Worm (Caenorhabditis elegans) whole organism, L4 larva: ENCODE results near the gene ptr-15.

Source experiments
- D1046.2 ChIP-seq: fragments of 200-800 bp; sonication (Bioruptor generic); IDR thresholded peaks from 2 replicates; pipeline ENCODE4 v1.3.6; 2022; ENCODE audit warnings: missing genetic modification characterization, missing compliant biosample characterization
- F37D6.2 ChIP-seq: sonication (generic microtip); optimal IDR thresholded peaks from 2 replicates; lab custom pipeline; 2016; ENCODE audit warnings: mild to moderate bottlenecking, missing genetic modification characterization, missing compliant biosample characterization
- T20F7.1 ChIP-seq: fragments of 200-800 bp; sonication (Bioruptor generic); optimal IDR thresholded peaks from 2 replicates; lab custom pipeline; 2018; ENCODE audit warnings: mild to moderate bottlenecking, missing genetic modification characterization, missing compliant biosample characterization
- Y5F2A.4 ChIP-seq: fragments of 200-800 bp; sonication (Bioruptor generic); optimal IDR thresholded peaks from 2 replicates; lab custom pipeline; 2018; ENCODE audit warnings: mild to moderate bottlenecking, missing genetic modification characterization, missing compliant biosample characterization
- ZK546.5 ChIP-seq, 2 experiments: sonication (generic microtip); optimal IDR thresholded peaks; 2 replicates each; lab custom pipeline; 2017; ENCODE audit warnings: missing biosample characterization in 2 of 2, missing genetic modification characterization in 2 of 2
- aha-1 ChIP-seq: fragments of 150-350 bp; peaks from one replicate; lab custom pipeline; 2014; ENCODE audit warnings: missing biosample characterization, missing genetic modification characterization
- aly-2 ChIP-seq: sonication (generic microtip); optimal IDR thresholded peaks from 2 replicates; lab custom pipeline; 2018; ENCODE audit warnings: missing biosample characterization, missing genetic modification characterization
- ama-1 ChIP-seq: fragments of 150-350 bp; optimal IDR thresholded peaks from 2 replicates; lab custom pipeline; 2014; ENCODE audit warnings: inconsistent platforms, mixed read lengths
- arid-1 ChIP-seq: fragments of 200-800 bp; sonication (Bioruptor generic); conservative IDR thresholded peaks from 2 replicates; pipeline ENCODE4 v1.3.6; 2022; ENCODE audit warnings: missing genetic modification reagents, missing genetic modification characterization, missing compliant biosample characterization
- attf-4 ChIP-seq: sonication (generic microtip); optimal IDR thresholded peaks from 3 replicates; lab custom pipeline; 2017; ENCODE audit warnings: missing biosample characterization, missing genetic modification characterization
- ceh-44 ChIP-seq: fragments of 200-800 bp; sonication (Bioruptor generic); IDR thresholded peaks from 2 replicates; pipeline ENCODE4 v1.3.6; 2022; ENCODE audit warnings: missing genetic modification reagents, missing genetic modification characterization, missing compliant biosample characterization
- ceh-62 ChIP-seq: sonication (generic microtip); optimal IDR thresholded peaks from 2 replicates; lab custom pipeline; 2017; ENCODE audit warnings: missing biosample characterization, missing genetic modification characterization
- ctbp-1 ChIP-seq: fragments of 200-800 bp; sonication (Bioruptor generic); IDR thresholded peaks from 2 replicates; pipeline ENCODE4 v1.3.6; 2022; ENCODE audit warnings: missing genetic modification reagents, missing genetic modification characterization, missing compliant biosample characterization
- daf-16 ChIP-seq, 3 experiments: sonication (generic microtip); optimal IDR thresholded peaks; 2 replicates each; lab custom pipeline; 2016 to 2017; ENCODE audit warnings: missing genetic modification characterization in 3 of 3, missing genetic modification reagents in 3 of 3, mild to moderate bottlenecking in 2 of 3, missing compliant biosample characterization in 2 of 3, missing biosample characterization in 1 of 3, moderate library complexity in 1 of 3
- daf-8 ChIP-seq: fragments of 200-800 bp; sonication (Bioruptor generic); IDR thresholded peaks from 2 replicates; pipeline ENCODE4 v1.3.6; 2022; ENCODE audit warnings: missing genetic modification characterization, missing compliant biosample characterization
- dmd-6 ChIP-seq: fragments of 200-800 bp; sonication (Bioruptor generic); IDR thresholded peaks from 2 replicates; pipeline ENCODE4 v1.3.6; 2022; ENCODE audit warnings: missing genetic modification reagents, missing genetic modification characterization, missing compliant biosample characterization
- dmd-9 ChIP-seq: fragments of 200-800 bp; sonication (Bioruptor generic); IDR thresholded peaks from 2 replicates; pipeline ENCODE4 v1.3.6; 2022; ENCODE audit warnings: missing genetic modification reagents, missing genetic modification characterization, missing compliant biosample characterization
- dpl-1 ChIP-seq: fragments of 150-350 bp; optimal IDR thresholded peaks from 2 replicates; lab custom pipeline; 2014; ENCODE audit warnings: missing biosample characterization, missing genetic modification reagents, missing genetic modification characterization
- egl-27 ChIP-seq: sonication (generic microtip); optimal IDR thresholded peaks from 3 replicates; lab custom pipeline; 2017; ENCODE audit warnings: missing biosample characterization, missing genetic modification reagents, missing genetic modification characterization
- fkh-10 ChIP-seq: fragments of 150-350 bp; optimal IDR thresholded peaks from 2 replicates; lab custom pipeline; 2014; ENCODE audit warnings: missing biosample characterization, missing genetic modification reagents, missing genetic modification characterization
- gei-8 ChIP-seq: fragments of 200-800 bp; sonication (Bioruptor generic); optimal IDR thresholded peaks from 2 replicates; lab custom pipeline; 2018; ENCODE audit warnings: mild to moderate bottlenecking, missing genetic modification characterization, missing compliant biosample characterization
- hlh-11 ChIP-seq: fragments of 200-800 bp; sonication (Bioruptor generic); optimal IDR thresholded peaks from 2 replicates; lab custom pipeline; 2018; ENCODE audit warnings: mild to moderate bottlenecking, missing genetic modification characterization, missing compliant biosample characterization
- hmg-1.1 ChIP-seq: fragments of 200-800 bp; sonication (Bioruptor generic); IDR thresholded peaks from 2 replicates; pipeline ENCODE4 v1.3.6; 2022; ENCODE audit warnings: missing genetic modification reagents, missing genetic modification characterization, missing compliant biosample characterization
- lin-1 ChIP-seq: fragments of 200-800 bp; sonication (Bioruptor generic); IDR thresholded peaks from 2 replicates; pipeline ENCODE4 v1.3.6; 2022; ENCODE audit warnings: missing genetic modification reagents, missing genetic modification characterization, missing compliant biosample characterization
- lin-39 ChIP-seq: fragments of 150-350 bp; optimal IDR thresholded peaks from 2 replicates; lab custom pipeline; 2014; ENCODE audit warnings: missing biosample characterization, missing genetic modification reagents, missing genetic modification characterization
- madf-5 ChIP-seq, 2 experiments: fragments of 200-800 bp; sonication (Bioruptor generic); IDR thresholded peaks; 2 replicates each; pipeline ENCODE4 v1.3.6; 2022; ENCODE audit warnings: missing compliant biosample characterization in 2 of 2, missing genetic modification characterization in 2 of 2
- mdt-29 ChIP-seq: fragments of 200-800 bp; sonication (Bioruptor generic); IDR thresholded peaks from 2 replicates; pipeline ENCODE4 v1.3.6; 2022; ENCODE audit warnings: missing genetic modification reagents, missing genetic modification characterization, missing compliant biosample characterization
- mep-1 ChIP-seq: fragments of 150-350 bp; sonication (generic microtip); optimal IDR thresholded peaks from 3 replicates; lab custom pipeline; 2014; ENCODE audit warnings: missing biosample characterization, missing genetic modification characterization
- mxl-3 ChIP-seq: fragments of 200-800 bp; sonication (Bioruptor generic); optimal IDR thresholded peaks from 2 replicates; lab custom pipeline; 2018; ENCODE audit warnings: mild to moderate bottlenecking, missing genetic modification characterization, missing compliant biosample characterization
- nhr-11 ChIP-seq: fragments of 150-350 bp; optimal IDR thresholded peaks from 2 replicates; lab custom pipeline; 2014; ENCODE audit warnings: missing biosample characterization, missing genetic modification characterization
- nhr-111 ChIP-seq: fragments of 200-800 bp; sonication (Bioruptor generic); optimal IDR thresholded peaks from 2 replicates; lab custom pipeline; 2018; ENCODE audit warnings: mild to moderate bottlenecking, missing genetic modification characterization, missing compliant biosample characterization
- nhr-25 ChIP-seq: sonication (generic microtip); optimal IDR thresholded peaks from 2 replicates; lab custom pipeline; 2017; ENCODE audit warnings: missing genetic modification characterization, mild to moderate bottlenecking, missing compliant biosample characterization, antibody characterized with exemption, moderate library complexity, borderline replicate concordance; ENCODE audit not compliant: insufficient read depth
- nhr-28 ChIP-seq: fragments of 150-350 bp; optimal IDR thresholded peaks from 2 replicates; lab custom pipeline; 2014; ENCODE audit warnings: missing biosample characterization, missing genetic modification characterization
- nhr-41 ChIP-seq: fragments of 200-800 bp; sonication (Bioruptor generic); IDR thresholded peaks from 2 replicates; pipeline ENCODE4 v1.3.6; 2022; ENCODE audit warnings: missing genetic modification reagents, missing genetic modification characterization, missing compliant biosample characterization
- nhr-42 ChIP-seq: fragments of 200-800 bp; sonication (Bioruptor generic); IDR thresholded peaks from 2 replicates; pipeline ENCODE4 v1.3.6; 2022; ENCODE audit warnings: missing genetic modification characterization, missing compliant biosample characterization
- nhr-6 ChIP-seq: fragments of 150-350 bp; optimal IDR thresholded peaks from 2 replicates; lab custom pipeline; 2014; ENCODE audit warnings: missing biosample characterization, missing genetic modification characterization
- nhr-76 ChIP-seq: fragments of 150-350 bp; optimal IDR thresholded peaks from 2 replicates; lab custom pipeline; 2014; ENCODE audit warnings: missing biosample characterization, missing genetic modification characterization
- nhr-77 ChIP-seq: fragments of 150-350 bp; optimal IDR thresholded peaks from 2 replicates; lab custom pipeline; 2014; ENCODE audit warnings: missing biosample characterization, missing genetic modification characterization
- sdz-12 ChIP-seq: fragments of 200-800 bp; sonication (Bioruptor generic); optimal IDR thresholded peaks from 2 replicates; lab custom pipeline; 2018; ENCODE audit warnings: mild to moderate bottlenecking, missing genetic modification characterization, missing compliant biosample characterization
- set-16 ChIP-seq: fragments of 200-800 bp; sonication (Bioruptor generic); IDR thresholded peaks from 2 replicates; pipeline ENCODE4 v1.3.6; 2022; ENCODE audit warnings: missing genetic modification reagents, missing genetic modification characterization, missing compliant biosample characterization
- snpc-4 ChIP-seq: fragments of 150-350 bp; optimal IDR thresholded peaks from 2 replicates; lab custom pipeline; 2014; ENCODE audit warnings: missing biosample characterization, missing genetic modification characterization
- spr-1 ChIP-seq: sonication (generic microtip); optimal IDR thresholded peaks from 2 replicates; lab custom pipeline; 2016; ENCODE audit warnings: mild to moderate bottlenecking, missing genetic modification characterization, missing compliant biosample characterization
- unc-39 ChIP-seq: sonication (generic microtip); optimal IDR thresholded peaks from 2 replicates; lab custom pipeline; 2017; ENCODE audit warnings: missing biosample characterization, missing genetic modification characterization
- zfp-2 ChIP-seq: sonication (generic microtip); optimal IDR thresholded peaks from 2 replicates; lab custom pipeline; 2016; ENCODE audit warnings: mild to moderate bottlenecking, missing genetic modification characterization, missing compliant biosample characterization
- zfp-3 ChIP-seq: fragments of 200-800 bp; sonication (Bioruptor generic); conservative IDR thresholded peaks from 2 replicates; pipeline ENCODE4 v1.3.6; 2022; ENCODE audit warnings: missing genetic modification reagents, missing genetic modification characterization, missing compliant biosample characterization
- zip-11 ChIP-seq: fragments of 200-800 bp; sonication (Bioruptor generic); IDR thresholded peaks from 2 replicates; pipeline ENCODE4 v1.3.6; 2022; ENCODE audit warnings: missing genetic modification characterization, missing compliant biosample characterization
- zip-2 ChIP-seq: fragments of 150-350 bp; optimal IDR thresholded peaks from 2 replicates; lab custom pipeline; 2014; ENCODE audit warnings: missing biosample characterization, missing genetic modification characterization
- ztf-11 ChIP-seq: fragments of 150-350 bp; optimal IDR thresholded peaks from 2 replicates; lab custom pipeline; 2014; ENCODE audit warnings: missing biosample characterization, missing genetic modification characterization

Gene ptr-15

ce11 chrV:6935878-6936277 lies 33.9 kb downstream of the ptr-15 start, which contains the start of gene Y57E12B.10:
TSS of gene Y57E12B.10 (minus strand) at chrV:6935978.
- TF ChIP-seq unc-39 (tag; lab: Kevin White, UChicago) (no peak), dmd-6 (no peak), nhr-76 (tag; lab: Kevin White, UChicago) (no peak), sdz-12 (GFP tag; lab: Kevin White, UChicago) (no peak), fkh-10 (GFP tag; lab: Kevin White, UChicago) (no peak), hmg-1.1 (GFP tag; lab: Robert Waterston, UW) (no peak), ceh-62 (tag; lab: Kevin White, UChicago) (no peak), set-16 (GFP tag; lab: Robert Waterston, UW) (no peak), nhr-41 (GFP tag; lab: Robert Waterston, UW) (no peak), ceh-44 (GFP tag; lab: Robert Waterston, UW) (no peak), nhr-25 (tag; lab: Kevin White, UChicago) (no peak), dpl-1 (GFP tag; lab: Kevin White, UChicago) (no peak), ZK546.5 (tag; optimal IDR thresholded peaks at IDR 0.05; lab: Kevin White, UChicago) (no peak), ama-1 (no peak), dmd-9 (GFP tag; lab: Robert Waterston, UW) (no peak), zip-2 (tag; lab: Kevin White, UChicago) (no peak), spr-1 (tag; lab: Kevin White, UChicago) (no peak), nhr-28 (tag; lab: Kevin White, UChicago) (no peak), aly-2 (tag; lab: Kevin White, UChicago) (no peak), T20F7.1 (GFP tag; lab: Kevin White, UChicago) (no peak)
- TF ChIP-seq, all 104 proteins: peak for 0

- no peak for TF ChIP-seq snpc-4 (tag; lab: Kevin White, UChicago)
- no peak for TF ChIP-seq ztf-11 (tag; lab: Kevin White, UChicago)
- TF ChIP-seq gei-8, result no peak
- no peak for TF ChIP-seq ZK546.5 (tag; optimal IDR thresholded peaks at IDR 0.05; lab: Kevin White, UChicago)
- no peak for TF ChIP-seq ctbp-1 (GFP tag; lab: Robert Waterston, UW)
- TF ChIP-seq lin-39, result no peak
- TF ChIP-seq fkh-10 (GFP tag; lab: Kevin White, UChicago), result no peak
- TF ChIP-seq ama-1, result no peak
- no peak for TF ChIP-seq Y5F2A.4 (GFP tag; lab: Kevin White, UChicago)
- TF ChIP-seq mxl-3, result no peak
- no peak for TF ChIP-seq attf-4
- no peak for TF ChIP-seq nhr-111 (GFP tag; lab: Kevin White, UChicago)
- no peak for TF ChIP-seq zip-11 (GFP tag; lab: Robert Waterston, UW)
- no peak for TF ChIP-seq arid-1 (GFP tag; lab: Robert Waterston, UW)
- no peak for TF ChIP-seq mdt-29
- no peak for TF ChIP-seq F37D6.2 (tag; lab: Kevin White, UChicago)
- TF ChIP-seq aly-2 (tag; lab: Kevin White, UChicago), result no peak
- no peak for TF ChIP-seq unc-39 (tag; lab: Kevin White, UChicago)
- TF ChIP-seq aha-1 (tag; lab: Kevin White, UChicago), result no peak
Observed at ce11 chrV:6934212-6934611, 35.6 kb downstream of the ptr-15 start, which contains the start of gene lipl-6. TSS of gene lipl-6 (minus strand) at chrV:6934312.

ce11 chrV:6930284-6930683 lies 39.5 kb downstream of the ptr-15 start:
- TF ChIP-seq daf-8 (GFP tag; lab: Robert Waterston, UW) (no peak), dpl-1 (GFP tag; lab: Kevin White, UChicago) (no peak), nhr-42 (GFP tag; lab: Robert Waterston, UW) (no peak), mdt-29 (no peak), lin-1 (no peak), nhr-11 (peak; percentile 13), madf-5 (GFP tag; IDR thresholded peaks at IDR 0.05; lab: Robert Waterston, UW) (no peak), zfp-2 (tag; lab: Kevin White, UChicago) (no peak), nhr-77 (tag; lab: Kevin White, UChicago) (no peak), hlh-11 (peak; percentile 45), mep-1 (no peak), D1046.2 (GFP tag; lab: Robert Waterston, UW) (no peak), daf-16 (GFP tag; optimal IDR thresholded peaks at IDR 0.05; lab: Kevin White, UChicago) (peak in 1 of 2 experiments; percentile 12), daf-16 (tag; optimal IDR thresholded peaks at IDR 0.05; lab: Kevin White, UChicago) (no peak), zfp-3 (GFP tag; lab: Robert Waterston, UW) (no peak), nhr-6 (no peak), egl-27 (tag; lab: Kevin White, UChicago) (no peak)
